Fruit fly (Drosophila melanogaster): ENCODE measurements around the gene CG33253.

CG33253 gene

DNA sequence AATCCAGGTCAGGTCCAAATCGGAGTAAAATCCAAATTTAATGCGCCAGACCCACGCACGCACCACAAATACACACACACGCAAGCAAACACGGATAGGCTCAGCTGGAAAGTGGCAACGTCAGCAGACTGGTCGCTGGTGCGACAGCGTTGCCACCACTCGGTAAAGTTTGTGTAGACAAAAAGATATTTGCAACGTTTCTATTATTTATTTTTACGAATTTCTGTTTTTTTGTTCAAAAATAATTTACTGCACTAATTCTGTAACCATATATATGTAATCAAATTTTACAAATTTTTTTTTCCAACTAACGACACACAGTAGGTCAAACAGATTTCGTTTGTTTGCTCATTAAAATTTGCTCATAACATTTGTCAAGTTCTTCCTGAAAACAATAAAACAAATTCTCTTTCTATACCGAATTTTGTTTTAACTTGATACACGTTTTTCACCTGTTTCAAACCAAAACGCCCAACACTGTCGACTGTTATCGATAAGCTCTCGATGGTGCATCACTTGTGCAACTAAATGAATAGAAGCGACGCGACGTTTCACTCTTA is 3.4 kb upstream of the CG33253 start, which contains the start of the genes CG7556 and CG7453 (continued):
- TF ChIP-seq gce (GFP tag; IDR thresholded peaks at IDR 0.05): no peak
- no peak for TF ChIP-seq CG15073 (GFP tag; optimal IDR thresholded peaks at IDR 0.05)
- no peak for TF ChIP-seq gsb (GFP tag; IDR thresholded peaks at IDR 0.05)
- TF ChIP-seq slbo (GFP tag; IDR thresholded peaks at IDR 0.05): peak; percentile 80
- peak; percentile 83 for TF ChIP-seq row (GFP tag; IDR thresholded peaks at IDR 0.05)
- peak; percentile 71 for TF ChIP-seq ems (GFP tag; optimal IDR thresholded peaks at IDR 0.05)
- TF ChIP-seq br (optimal IDR thresholded peaks at IDR 0.05): no peak
- peak; percentile 65 for TF ChIP-seq CG15514 (GFP tag; optimal IDR thresholded peaks at IDR 0.05)
- peak; percentile 61 for TF ChIP-seq CG8924 (tag; optimal IDR thresholded peaks at IDR 0.05)
- TF ChIP-seq CG3281 (GFP tag; optimal IDR thresholded peaks at IDR 0.05): peak; percentile 62
- peak; percentile 32 for TF ChIP-seq jing (GFP tag; optimal IDR thresholded peaks at IDR 0.05)
- peak; percentile 22 for TF ChIP-seq tap (tag; optimal IDR thresholded peaks at IDR 0.05)
- TF ChIP-seq CG18764 (GFP tag; optimal IDR thresholded peaks at IDR 0.05): peak; percentile 58
- TF ChIP-seq insv (GFP tag; optimal IDR thresholded peaks at IDR 0.05): peak in 1 of 2 experiments; percentile 84
- TF ChIP-seq Hr51 (GFP tag; optimal IDR thresholded peaks at IDR 0.05): peak; percentile 69 to 70
- TF ChIP-seq CG6813 (GFP tag; optimal IDR thresholded peaks at IDR 0.05): no peak
- peak; percentile 73 for TF ChIP-seq CG16863 (GFP tag; optimal IDR thresholded peaks at IDR 0.05)
- peak; percentile 70 for TF ChIP-seq Nf-YC (tag; optimal IDR thresholded peaks at IDR 0.05)
- TF ChIP-seq dmrt99B (tag; optimal IDR thresholded peaks at IDR 0.05): peak; percentile 62
- TF ChIP-seq sim (GFP tag; IDR thresholded peaks at IDR 0.05): no peak
- peak; percentile 4 for TF ChIP-seq CG5180 (GFP tag; optimal IDR thresholded peaks at IDR 0.05)
- TF ChIP-seq CG9215 (GFP tag; IDR thresholded peaks at IDR 0.05): peak; percentile 64
- TF ChIP-seq CG4282 (GFP tag; optimal IDR thresholded peaks at IDR 0.05): no peak
- TF ChIP-seq CG7786 (GFP tag; optimal IDR thresholded peaks at IDR 0.05): peak; percentile 63
- peak; percentile 60 for TF ChIP-seq p53 (GFP tag; optimal IDR thresholded peaks at IDR 0.05)
- peak; percentile 84 for TF ChIP-seq CG14710 (tag; optimal IDR thresholded peaks at IDR 0.05)
- peak; percentile 51 for TF ChIP-seq Nf-YB (GFP tag; optimal IDR thresholded peaks at IDR 0.05)
- TF ChIP-seq CG1832 (GFP tag; optimal IDR thresholded peaks at IDR 0.05): no peak
- TF ChIP-seq Elba2 (GFP tag; optimal IDR thresholded peaks at IDR 0.05): no peak
- peak; percentile 61 for TF ChIP-seq CG12104 (GFP tag; optimal IDR thresholded peaks at IDR 0.05)
- no peak for TF ChIP-seq CG6854 (GFP tag; optimal IDR thresholded peaks at IDR 0.05)
- peak; percentile 17; the same call in 1 of the 2 replicates for TF ChIP-seq CG11085 (GFP tag; IDR thresholded peaks at IDR 0.05)
- no peak for TF ChIP-seq HLH4C (GFP tag; IDR thresholded peaks at IDR 0.05; ENCODE audit: partially characterized antibody)
- peak; percentile 89 for TF ChIP-seq CG12391 (tag; optimal IDR thresholded peaks at IDR 0.05)
- TF ChIP-seq lmd (GFP tag; IDR thresholded peaks at IDR 0.05): peak; percentile 56
- TF ChIP-seq Asciz (GFP tag; optimal IDR thresholded peaks at IDR 0.05): peak; percentile 20
- TF ChIP-seq CG17612 (GFP tag; IDR thresholded peaks at IDR 0.05): no peak
- 0 out of 2 replicates have a peak, but pooled peaks have one; percentile 5 for TF ChIP-seq danr (GFP tag; IDR thresholded peaks at IDR 0.05)
- TF ChIP-seq kay (GFP tag; optimal IDR thresholded peaks at IDR 0.05): peak; percentile 60
- TF ChIP-seq gem (tag; optimal IDR thresholded peaks at IDR 0.05): peak; percentile 86
- peak; percentile 43; the same call in 1 of the 3 replicates for TF ChIP-seq CG34422 (GFP tag; IDR thresholded peaks at IDR 0.05)
- TF ChIP-seq CG4617 (GFP tag; optimal IDR thresholded peaks at IDR 0.05; ENCODE audit: borderline replicate concordance): peak; percentile 38
- peak; percentile 92 for TF ChIP-seq CG7556 (GFP tag; optimal IDR thresholded peaks at IDR 0.05)
- TF ChIP-seq CG16815 (GFP tag; optimal IDR thresholded peaks at IDR 0.05): peak; percentile 65
- peak; percentile 54 for TF ChIP-seq CG34376 (GFP tag; optimal IDR thresholded peaks at IDR 0.05)
- peak; percentile 41 for TF ChIP-seq slou (GFP tag; optimal IDR thresholded peaks at IDR 0.05)
- TF ChIP-seq run (tag; optimal IDR thresholded peaks at IDR 0.05): no peak
- peak; percentile 55 for TF ChIP-seq Fer2 (tag; optimal IDR thresholded peaks at IDR 0.05)
- no peak for TF ChIP-seq Doc3 (GFP tag; IDR thresholded peaks at IDR 0.05; ENCODE audit: partially characterized antibody)
- peak; percentile 75 for TF ChIP-seq sug (tag; optimal IDR thresholded peaks at IDR 0.05)

Measured in whole organism, embryonic.